Fruit fly (Drosophila melanogaster) whole organism: Measurements from ENCODE around the gene Serinc.

Source experiments
- CG8478 ChIP-seq: fragments of >200 bp; optimal IDR thresholded peaks from 2 replicates; lab custom pipeline; 2018; ENCODE audit warnings: inconsistent platforms
- Dll ChIP-seq: fragments of >200 bp; optimal IDR thresholded peaks from 2 replicates; lab custom pipeline; 2017
- EcR ChIP-seq, 2 experiments: fragments of >200 bp; optimal IDR thresholded peaks; 2 replicates each; lab custom pipeline; 2017; ENCODE audit warnings: missing biosample characterization in 2 of 2, missing genetic modification characterization in 2 of 2, missing genetic modification reagents in 2 of 2
- pan ChIP-seq: fragments of >200 bp; optimal IDR thresholded peaks from 2 replicates; lab custom pipeline; 2017
- psq ChIP-seq: fragments of >200 bp; optimal IDR thresholded peaks from 2 replicates; lab custom pipeline; 2017
- usp ChIP-seq: fragments of >200 bp; optimal IDR thresholded peaks from 2 replicates; lab custom pipeline; 2017; ENCODE audit warnings: missing biosample characterization, missing genetic modification characterization, mixed read lengths

Serinc gene

dm6 chr3L:16433556-16433955, 21.0 kb downstream of the Serinc start:
- no peak for TF ChIP-seq EcR (GFP tag; optimal IDR thresholded peaks at IDR 0.05; lab: Kevin White, UChicago)
- no peak for TF ChIP-seq usp (GFP tag; lab: Kevin White, UChicago)
- no peak for TF ChIP-seq pan (lab: Kevin White, UChicago)
- no peak for TF ChIP-seq CG8478
- TF ChIP-seq Dll (lab: Kevin White, UChicago), result no peak

dm6 chr3L:16437271-16437670, 24.7 kb downstream of the Serinc start:
- TF ChIP-seq EcR (GFP tag; optimal IDR thresholded peaks at IDR 0.05; lab: Kevin White, UChicago) (no peak), usp (GFP tag; lab: Kevin White, UChicago) (no peak), pan (lab: Kevin White, UChicago) (no peak), CG8478 (no peak), psq (lab: Kevin White, UChicago) (no peak), Dll (lab: Kevin White, UChicago) (no peak)

DNA sequence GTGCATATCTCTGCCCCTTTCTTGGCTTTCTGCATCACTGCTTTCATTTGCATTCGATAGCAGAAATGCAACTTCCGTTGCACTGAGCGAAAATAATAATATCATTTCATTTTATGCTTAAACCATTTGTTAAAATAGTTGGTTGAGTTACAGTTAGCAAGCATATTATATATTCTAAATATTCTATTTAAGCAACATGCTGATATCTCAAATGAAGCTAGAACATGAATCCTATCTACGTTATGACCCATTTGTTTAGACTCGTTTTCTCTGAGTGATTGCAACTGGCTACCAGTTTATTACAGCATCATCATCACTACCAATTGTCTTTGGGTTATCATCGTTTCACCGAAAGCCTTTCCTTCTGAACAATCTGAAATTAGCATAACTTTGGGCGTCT, 30.1 kb downstream of the Serinc start:
- no peak for TF ChIP-seq pan (lab: Kevin White, UChicago)
- TF ChIP-seq psq (lab: Kevin White, UChicago), result no peak
- no peak for TF ChIP-seq usp (GFP tag; lab: Kevin White, UChicago)
- no peak for TF ChIP-seq CG8478
- TF ChIP-seq EcR (GFP tag; optimal IDR thresholded peaks at IDR 0.05; lab: Kevin White, UChicago), result no peak

- TF ChIP-seq Dll (lab: Kevin White, UChicago) (no peak), EcR (GFP tag; optimal IDR thresholded peaks at IDR 0.05; lab: Kevin White, UChicago) (no peak), pan (lab: Kevin White, UChicago) (no peak), usp (GFP tag; lab: Kevin White, UChicago) (no peak), CG8478 (no peak), psq (lab: Kevin White, UChicago) (no peak)
Measured at dm6 chr3L:16451887-16452751, 39.6 kb downstream of the Serinc start, which contains the start of gene dsx-c73A. TSS of gene dsx-c73A (minus strand) at chr3L:16451958.

DNA sequence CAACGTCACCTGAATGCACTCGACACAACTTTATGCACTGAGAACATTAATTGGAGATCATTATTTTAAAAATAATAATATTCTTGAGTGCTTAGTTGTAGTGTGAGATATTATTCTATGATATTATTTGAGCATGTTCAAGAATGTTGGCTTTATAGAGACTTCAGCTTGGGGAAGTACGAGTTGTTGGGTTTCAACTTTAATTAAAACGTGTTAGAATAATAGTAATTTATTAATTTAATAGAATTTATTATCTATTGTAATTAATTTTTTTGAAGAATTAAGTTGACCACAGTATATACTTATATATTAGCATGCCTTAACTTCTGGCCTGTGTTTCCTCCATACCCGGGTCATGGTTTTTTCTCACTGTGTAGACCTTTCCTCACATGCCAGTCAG, 51.3 kb downstream of the Serinc start:
- TF ChIP-seq usp (GFP tag; lab: Kevin White, UChicago) (no peak), pan (lab: Kevin White, UChicago) (no peak), psq (lab: Kevin White, UChicago) (no peak), Dll (lab: Kevin White, UChicago) (no peak), EcR (GFP tag; optimal IDR thresholded peaks at IDR 0.05; lab: Kevin White, UChicago) (no peak), CG8478 (no peak)
